Worm (Caenorhabditis elegans) whole organism, L4 larva: Measurements from ENCODE around the gene nhr-192.

ENCODE experiments used
- ces-1 ChIP-seq: fragments of 150-350 bp; sonication (generic microtip); optimal IDR thresholded peaks from 4 replicates; lab custom pipeline; 2014; ENCODE audit warnings: missing biosample characterization, missing genetic modification reagents, missing genetic modification characterization
- ctbp-1 ChIP-seq: fragments of 200-800 bp; sonication (Bioruptor generic); IDR thresholded peaks from 2 replicates; pipeline ENCODE4 v1.3.6; 2022; ENCODE audit warnings: missing genetic modification reagents, missing genetic modification characterization, missing compliant biosample characterization
- daf-19 ChIP-seq: fragments of 200-800 bp; sonication (Bioruptor generic); conservative IDR thresholded peaks from 2 replicates; pipeline ENCODE4 v1.3.6; 2022; ENCODE audit warnings: missing genetic modification characterization, missing compliant biosample characterization
- dmd-9 ChIP-seq: fragments of 200-800 bp; sonication (Bioruptor generic); IDR thresholded peaks from 2 replicates; pipeline ENCODE4 v1.3.6; 2022; ENCODE audit warnings: missing genetic modification reagents, missing genetic modification characterization, missing compliant biosample characterization
- dpl-1 ChIP-seq: fragments of 150-350 bp; optimal IDR thresholded peaks from 2 replicates; lab custom pipeline; 2014; ENCODE audit warnings: missing biosample characterization, missing genetic modification reagents, missing genetic modification characterization
- dve-1 ChIP-seq: sonication (generic microtip); optimal IDR thresholded peaks from 2 replicates; lab custom pipeline; 2017; ENCODE audit warnings: antibody characterized with exemption, mild to moderate bottlenecking, missing genetic modification characterization, missing compliant biosample characterization; ENCODE audit not compliant: insufficient read depth
- lim-7 ChIP-seq: fragments of 200-800 bp; sonication (Bioruptor generic); IDR thresholded peaks from 2 replicates; pipeline ENCODE4 v1.3.6; 2022; ENCODE audit warnings: missing genetic modification characterization, missing compliant biosample characterization
- nhr-10 ChIP-seq: fragments of 150-350 bp; optimal IDR thresholded peaks from 2 replicates; lab custom pipeline; 2014; ENCODE audit warnings: missing biosample characterization, missing genetic modification characterization
- nhr-28 ChIP-seq: fragments of 150-350 bp; optimal IDR thresholded peaks from 2 replicates; lab custom pipeline; 2014; ENCODE audit warnings: missing biosample characterization, missing genetic modification characterization
- pha-4 ChIP-seq, 2 experiments: fragments of 150-350 bp in 1 of 2; fragments of 200-800 bp in 1 of 2; sonication (Bioruptor generic) in 1 of 2; IDR thresholded peaks in 1 of 2; optimal IDR thresholded peaks in 1 of 2; 2 replicates each; pipeline versions ENCODE4 v1.3.6 to Lab custom; 2014 to 2022; ENCODE audit warnings: missing genetic modification characterization in 2 of 2, missing genetic modification reagents in 2 of 2, missing biosample characterization in 1 of 2, missing compliant biosample characterization in 1 of 2
- rbr-2 ChIP-seq: sonication (generic microtip); optimal IDR thresholded peaks from 2 replicates; lab custom pipeline; 2016; ENCODE audit warnings: missing genotype, missing genetic modification characterization, missing compliant biosample characterization
- skn-1 ChIP-seq: fragments of 150-350 bp; optimal IDR thresholded peaks from 2 replicates; lab custom pipeline; 2014; ENCODE audit warnings: missing biosample characterization, missing genetic modification characterization
- unc-62 ChIP-seq, 3 experiments: fragments of 150-350 bp in 1 of 3; sonication (generic microtip); optimal IDR thresholded peaks in 2 of 3; peaks in 1 of 3; 1 replicate in 1 of 3; 2 replicates in 2 of 3; lab custom pipeline; 2014 to 2017; ENCODE audit warnings: missing biosample characterization in 3 of 3, missing genetic modification characterization in 3 of 3, missing genetic modification reagents in 3 of 3, missing genotype in 1 of 3
- zag-1 ChIP-seq: fragments of 150-350 bp; optimal IDR thresholded peaks from 2 replicates; lab custom pipeline; 2014; ENCODE audit warnings: missing biosample characterization, missing genetic modification characterization

ce11 chrV:10083999-10084468, 13.6 kb upstream of the nhr-192 start, which contains the start of gene nhr-12:
- TF ChIP-seq zag-1 = no peak
- TF ChIP-seq lim-7 (GFP tag; lab: Robert Waterston, UW) = no peak
- no peak for TF ChIP-seq dmd-9 (GFP tag; lab: Robert Waterston, UW)
- peak in 1 of 2 experiments; percentile 10 for TF ChIP-seq unc-62 (GFP tag; optimal IDR thresholded peaks at IDR 0.05 in 1 of 2; lab: Kevin White, UChicago)
- TF ChIP-seq unc-62 (tag; optimal IDR thresholded peaks at IDR 0.05; lab: Kevin White, UChicago) = no peak
- no peak for TF ChIP-seq dpl-1 (GFP tag; lab: Kevin White, UChicago)
- TF ChIP-seq ctbp-1 (GFP tag; lab: Robert Waterston, UW) = no peak
- peak; percentile 65 for TF ChIP-seq dve-1 (tag; lab: Kevin White, UChicago)
- peak; percentile 91 for TF ChIP-seq nhr-28
- no peak for TF ChIP-seq rbr-2 (tag; lab: Kevin White, UChicago)
- TF ChIP-seq daf-19 (GFP tag; lab: Robert Waterston, UW) = no peak
- no peak for TF ChIP-seq skn-1 (tag; lab: Kevin White, UChicago)
- TF ChIP-seq nhr-10 (tag; lab: Kevin White, UChicago) = no peak
- TF ChIP-seq pha-4 (GFP tag; IDR thresholded peaks at IDR 0.05; lab: Robert Waterston, UW) = no peak
- no peak for TF ChIP-seq pha-4 (tag; optimal IDR thresholded peaks at IDR 0.05; lab: Kevin White, UChicago)
- no peak for TF ChIP-seq ces-1 (GFP tag; lab: Kevin White, UChicago)
